ENCODE assay signal across 1 fruit fly cellular context in genomic region chr3R:22410537-22411360, dm6.
TF ChIP-seq lines count a peak whose summit lies in the region.

CG13850 (minus strand) TSS chr3R:22410915.
lqfR (plus strand) TSS chr3R:22411301.

TF ChIP-seq in whole organism, embryonic, 481 proteins besides CTCF, POLR2A, EP300 and RAD21 (continued from another document and continues in another):
- TF ChIP-seq stwl (tag; optimal IDR thresholded peaks at IDR 0.05; lab: Kevin White, UChicago), result peak; percentile 66
- peak; percentile 68 for TF ChIP-seq odd (GFP tag; optimal IDR thresholded peaks at IDR 0.05; lab: Kevin White, UChicago)
- no peak for TF ChIP-seq seq (GFP tag; IDR thresholded peaks at IDR 0.05; lab: Robert Waterston, UW)
- TF ChIP-seq CG15514 (GFP tag; optimal IDR thresholded peaks at IDR 0.05; lab: Kevin White, UChicago), result peak; percentile 73
- TF ChIP-seq Spps (tag; optimal IDR thresholded peaks at IDR 0.05; lab: Kevin White, UChicago), result no peak
- peak; percentile 67 for TF ChIP-seq HmgZ (tag; optimal IDR thresholded peaks at IDR 0.05; lab: Kevin White, UChicago)
- no peak for TF ChIP-seq CG11093 (GFP tag; IDR thresholded peaks at IDR 0.05; lab: Robert Waterston, UW)
- peak; percentile 66 for TF ChIP-seq CG34376 (GFP tag; optimal IDR thresholded peaks at IDR 0.05; lab: Kevin White, UChicago)
- TF ChIP-seq Side (GFP tag; optimal IDR thresholded peaks at IDR 0.05; lab: Kevin White, UChicago), result peak; percentile 66
- TF ChIP-seq NfI (GFP tag; optimal IDR thresholded peaks at IDR 0.05; lab: Kevin White, UChicago), result peak; percentile 75
- peak; percentile 77 for TF ChIP-seq CG9215 (GFP tag; IDR thresholded peaks at IDR 0.05; lab: Robert Waterston, UW)
- TF ChIP-seq hbn (GFP tag; IDR thresholded peaks at IDR 0.05; lab: Robert Waterston, UW; ENCODE audit: partially characterized antibody), result no peak
- TF ChIP-seq CG17568 (GFP tag; optimal IDR thresholded peaks at IDR 0.05; lab: Kevin White, UChicago), result no peak
- TF ChIP-seq CG15696 (tag; optimal IDR thresholded peaks at IDR 0.05; lab: Kevin White, UChicago), result peak; percentile 51
- TF ChIP-seq wek (GFP tag; optimal IDR thresholded peaks at IDR 0.05; lab: Kevin White, UChicago), result no peak
- TF ChIP-seq Bteb2 (GFP tag; optimal IDR thresholded peaks at IDR 0.05; lab: Kevin White, UChicago), result peak; percentile 84
- no peak for TF ChIP-seq gce (GFP tag; IDR thresholded peaks at IDR 0.05; lab: Robert Waterston, UW)
- peak in 1 of 2 experiments; percentile 38 for TF ChIP-seq bsh (GFP tag; optimal IDR thresholded peaks at IDR 0.05; lab: Kevin White, UChicago)
- peak; percentile 79 for TF ChIP-seq slbo (GFP tag; IDR thresholded peaks at IDR 0.05; lab: Robert Waterston, UW)
- TF ChIP-seq crc (GFP tag; optimal IDR thresholded peaks at IDR 0.05; lab: Kevin White, UChicago), result peak; percentile 56
- TF ChIP-seq Doc2 (GFP tag; IDR thresholded peaks at IDR 0.05; lab: Robert Waterston, UW), result no peak
- no peak for TF ChIP-seq CG8765 (GFP tag; IDR thresholded peaks at IDR 0.05; lab: Robert Waterston, UW)
- peak; percentile 54 for TF ChIP-seq emc (GFP tag; optimal IDR thresholded peaks at IDR 0.05; lab: Kevin White, UChicago)
- peak; percentile 65 for TF ChIP-seq CG16863 (GFP tag; optimal IDR thresholded peaks at IDR 0.05; lab: Kevin White, UChicago)
- peak; percentile 76 for TF ChIP-seq lab (GFP tag; optimal IDR thresholded peaks at IDR 0.05; lab: Kevin White, UChicago)
- TF ChIP-seq cad (GFP tag; optimal IDR thresholded peaks at IDR 0.05; lab: Kevin White, UChicago), result no peak
- TF ChIP-seq CG6254 (GFP tag; optimal IDR thresholded peaks at IDR 0.05; lab: Kevin White, UChicago), result no peak
- no peak for TF ChIP-seq Kr (GFP tag; optimal IDR thresholded peaks at IDR 0.05; lab: Kevin White, UChicago)
- TF ChIP-seq ab (GFP tag; optimal IDR thresholded peaks at IDR 0.05; lab: Kevin White, UChicago), result peak; percentile 28
- TF ChIP-seq CG10274 (GFP tag; optimal IDR thresholded peaks at IDR 0.05; lab: Kevin White, UChicago), result peak; percentile 54
- no peak for TF ChIP-seq nau (GFP tag; optimal IDR thresholded peaks at IDR 0.05; lab: Kevin White, UChicago)
- peak; percentile 63 for TF ChIP-seq CG13123 (GFP tag; optimal IDR thresholded peaks at IDR 0.05; lab: Kevin White, UChicago)
- no peak for TF ChIP-seq CG13287 (GFP tag; IDR thresholded peaks at IDR 0.05; lab: Robert Waterston, UW; ENCODE audit: partially characterized antibody)
- TF ChIP-seq gcm (GFP tag; optimal IDR thresholded peaks at IDR 0.05; lab: Kevin White, UChicago), result no peak
- no peak for TF ChIP-seq Atf6 (GFP tag; IDR thresholded peaks at IDR 0.05; lab: Robert Waterston, UW)
- no peak for TF ChIP-seq pita (GFP tag; optimal IDR thresholded peaks at IDR 0.05; lab: Kevin White, UChicago)
- TF ChIP-seq exex (tag; optimal IDR thresholded peaks at IDR 0.05; lab: Kevin White, UChicago), result no peak
- no peak for TF ChIP-seq Blimp-1 (GFP tag; optimal IDR thresholded peaks at IDR 0.05; lab: Kevin White, UChicago)
- TF ChIP-seq CG14050 (GFP tag; IDR thresholded peaks at IDR 0.05; lab: Robert Waterston, UW), result no peak
- TF ChIP-seq Dip2 (GFP tag; IDR thresholded peaks at IDR 0.05; lab: Robert Waterston, UW), result no peak
- no peak for TF ChIP-seq CG17328 (GFP tag; IDR thresholded peaks at IDR 0.05; lab: Robert Waterston, UW)
- peak; percentile 65 for TF ChIP-seq ewg (GFP tag; optimal IDR thresholded peaks at IDR 0.05; lab: Kevin White, UChicago)
- TF ChIP-seq CG3726 (GFP tag; IDR thresholded peaks at IDR 0.05; lab: Robert Waterston, UW), result no peak
- TF ChIP-seq CG2875 (GFP tag; optimal IDR thresholded peaks at IDR 0.05; lab: Kevin White, UChicago), result peak; percentile 28
- no peak for TF ChIP-seq dan (GFP tag; IDR thresholded peaks at IDR 0.05; lab: Robert Waterston, UW)
- peak; percentile 79 for TF ChIP-seq maf-S (GFP tag; optimal IDR thresholded peaks at IDR 0.05; lab: Kevin White, UChicago)
- TF ChIP-seq mld (GFP tag; IDR thresholded peaks at IDR 0.05; lab: Robert Waterston, UW; ENCODE audit: partially characterized antibody), result no peak
- peak; percentile 28 for TF ChIP-seq MESR4 (GFP tag; optimal IDR thresholded peaks at IDR 0.05; lab: Kevin White, UChicago)
- peak; percentile 64 for TF ChIP-seq CG1647 (GFP tag; optimal IDR thresholded peaks at IDR 0.05; lab: Kevin White, UChicago)
- 0 out of 3 replicates have a peak, but pooled peaks have one; percentile 38 for TF ChIP-seq CG2889 (GFP tag; IDR thresholded peaks at IDR 0.05; lab: Robert Waterston, UW)
- TF ChIP-seq Ets97D (GFP tag; optimal IDR thresholded peaks at IDR 0.05; lab: Kevin White, UChicago), result peak; percentile 70
- peak; percentile 87 for TF ChIP-seq CG9932 (GFP tag; IDR thresholded peaks at IDR 0.05; lab: Robert Waterston, UW)
- TF ChIP-seq CG4854 (GFP tag; optimal IDR thresholded peaks at IDR 0.05; lab: Kevin White, UChicago), result peak; percentile 79
- TF ChIP-seq inv (GFP tag; IDR thresholded peaks at IDR 0.05; lab: Robert Waterston, UW; ENCODE audit: partially characterized antibody), result no peak
- peak; percentile 71 for TF ChIP-seq Elba2 (GFP tag; optimal IDR thresholded peaks at IDR 0.05; lab: Kevin White, UChicago)
- TF ChIP-seq TFAM (GFP tag; optimal IDR thresholded peaks at IDR 0.05; lab: Kevin White, UChicago), result no peak
- peak; percentile 22 for TF ChIP-seq CG9797 (GFP tag; optimal IDR thresholded peaks at IDR 0.05; lab: Kevin White, UChicago)
- TF ChIP-seq CG8290 (GFP tag; optimal IDR thresholded peaks at IDR 0.05; lab: Kevin White, UChicago), result peak; percentile 81
- TF ChIP-seq CG8290 (tag; optimal IDR thresholded peaks at IDR 0.05; lab: Kevin White, UChicago), result peak in 1 of 2 experiments; percentile 69
- peak; percentile 59 for TF ChIP-seq kay (GFP tag; optimal IDR thresholded peaks at IDR 0.05; lab: Kevin White, UChicago)
- peak; percentile 60 for TF ChIP-seq CG12744 (GFP tag; optimal IDR thresholded peaks at IDR 0.05; lab: Kevin White, UChicago)
- peak; percentile 58 for TF ChIP-seq fd96Cb (tag; optimal IDR thresholded peaks at IDR 0.05; lab: Kevin White, UChicago)
- TF ChIP-seq klu (GFP tag; IDR thresholded peaks at IDR 0.05; lab: Robert Waterston, UW), result peak; percentile 72
- TF ChIP-seq sug (tag; optimal IDR thresholded peaks at IDR 0.05; lab: Kevin White, UChicago), result peak; percentile 77
- TF ChIP-seq CG5180 (GFP tag; optimal IDR thresholded peaks at IDR 0.05; lab: Kevin White, UChicago), result no peak
- 0 out of 3 replicates have a peak, but pooled peaks have one; percentile 39 for TF ChIP-seq ase (GFP tag; IDR thresholded peaks at IDR 0.05; lab: Robert Waterston, UW)
- TF ChIP-seq tna (GFP tag; IDR thresholded peaks at IDR 0.05; lab: Robert Waterston, UW; ENCODE audit: partially characterized antibody), result no peak
- peak; percentile 39 for TF ChIP-seq eyg (GFP tag; optimal IDR thresholded peaks at IDR 0.05; lab: Kevin White, UChicago)
- peak; percentile 71 for TF ChIP-seq YL-1 (GFP tag; optimal IDR thresholded peaks at IDR 0.05; lab: Kevin White, UChicago)
- peak; percentile 50 for TF ChIP-seq Sry-δ (GFP tag; optimal IDR thresholded peaks at IDR 0.05; lab: Kevin White, UChicago)
- TF ChIP-seq CG7963 (GFP tag; IDR thresholded peaks at IDR 0.05; lab: Robert Waterston, UW; ENCODE audit: partially characterized antibody), result no peak
- no peak; the same call in 1 of the 3 replicates for TF ChIP-seq Aef1 (GFP tag; IDR thresholded peaks at IDR 0.05; lab: Robert Waterston, UW)
- peak; percentile 81 for TF ChIP-seq CG9609 (GFP tag; optimal IDR thresholded peaks at IDR 0.05; lab: Kevin White, UChicago)
- TF ChIP-seq aop (GFP tag; IDR thresholded peaks at IDR 0.05; lab: Robert Waterston, UW), result no peak
- peak; percentile 77 for TF ChIP-seq CG12942 (GFP tag; optimal IDR thresholded peaks at IDR 0.05; lab: Kevin White, UChicago)
- TF ChIP-seq psq (GFP tag; optimal IDR thresholded peaks at IDR 0.05; lab: Kevin White, UChicago), result peak; percentile 8
- TF ChIP-seq CG34224 (GFP tag; IDR thresholded peaks at IDR 0.05; lab: Robert Waterston, UW; ENCODE audit: partially characterized antibody), result no peak; the same call in 2 of the 3 replicates
- peak; percentile 29 for TF ChIP-seq CG1792 (GFP tag; optimal IDR thresholded peaks at IDR 0.05; lab: Kevin White, UChicago)
- no peak for TF ChIP-seq Hr78 (GFP tag; optimal IDR thresholded peaks at IDR 0.05; lab: Kevin White, UChicago)
- peak; percentile 75 for TF ChIP-seq grau (tag; optimal IDR thresholded peaks at IDR 0.05; lab: Kevin White, UChicago)
- peak; percentile 76 for TF ChIP-seq Chrac-16 (GFP tag; optimal IDR thresholded peaks at IDR 0.05; lab: Kevin White, UChicago)
- TF ChIP-seq CG8478 (optimal IDR thresholded peaks at IDR 0.05; lab: Kevin White, UChicago), result no peak
- TF ChIP-seq Eip74EF (GFP tag; optimal IDR thresholded peaks at IDR 0.05; lab: Kevin White, UChicago), result no peak
- TF ChIP-seq GATAe (GFP tag; conservative IDR thresholded peaks at IDR 0.05; lab: Robert Waterston, UW), result no peak
- TF ChIP-seq br (optimal IDR thresholded peaks at IDR 0.05; lab: Kevin White, UChicago), result no peak
- TF ChIP-seq run (tag; optimal IDR thresholded peaks at IDR 0.05; lab: Kevin White, UChicago), result no peak
- no peak for TF ChIP-seq knrl (GFP tag; IDR thresholded peaks at IDR 0.05; lab: Robert Waterston, UW; ENCODE audit: partially characterized antibody)
- TF ChIP-seq wdn (GFP tag; IDR thresholded peaks at IDR 0.05; lab: Robert Waterston, UW), result no peak; the same call in 1 of the 2 replicates
- peak; percentile 72 for TF ChIP-seq Dad (GFP tag; optimal IDR thresholded peaks at IDR 0.05; lab: Kevin White, UChicago)
- peak; percentile 81 for TF ChIP-seq CG7556 (GFP tag; optimal IDR thresholded peaks at IDR 0.05; lab: Kevin White, UChicago)
- TF ChIP-seq CG6765 (GFP tag; optimal IDR thresholded peaks at IDR 0.05; lab: Kevin White, UChicago), result peak; percentile 57
- no peak for TF ChIP-seq oc (tag; optimal IDR thresholded peaks at IDR 0.05; lab: Kevin White, UChicago)
- peak; percentile 41; the same call in 1 of the 2 replicates for TF ChIP-seq CG31224 (GFP tag; IDR thresholded peaks at IDR 0.05; lab: Robert Waterston, UW)
- peak; percentile 66; the same call in 1 of the 2 replicates for TF ChIP-seq CG4404 (GFP tag; IDR thresholded peaks at IDR 0.05; lab: Robert Waterston, UW)
- peak; percentile 49 for TF ChIP-seq CG15601 (tag; optimal IDR thresholded peaks at IDR 0.05; lab: Kevin White, UChicago)
- peak; percentile 53 for TF ChIP-seq CG18599 (GFP tag; optimal IDR thresholded peaks at IDR 0.05; lab: Kevin White, UChicago)
- peak; percentile 84 for TF ChIP-seq Hr3 (GFP tag; optimal IDR thresholded peaks at IDR 0.05; lab: Kevin White, UChicago)
- peak; percentile 64 for TF ChIP-seq CHES-1-like (GFP tag; optimal IDR thresholded peaks at IDR 0.05; lab: Kevin White, UChicago)
- peak; percentile 58 for TF ChIP-seq CG1233 (GFP tag; optimal IDR thresholded peaks at IDR 0.05; lab: Kevin White, UChicago)
- peak; percentile 84 for TF ChIP-seq CG7786 (GFP tag; optimal IDR thresholded peaks at IDR 0.05; lab: Kevin White, UChicago)
- TF ChIP-seq CG3838 (GFP tag; optimal IDR thresholded peaks at IDR 0.05; lab: Kevin White, UChicago), result peak; percentile 21
- TF ChIP-seq gsb-n (tag; optimal IDR thresholded peaks at IDR 0.05; lab: Kevin White, UChicago), result no peak
- no peak for TF ChIP-seq PHDP (tag; optimal IDR thresholded peaks at IDR 0.05; lab: Kevin White, UChicago)
- peak; percentile 91 for TF ChIP-seq CG17361 (GFP tag; IDR thresholded peaks at IDR 0.05; lab: Robert Waterston, UW)
- TF ChIP-seq Hr39 (optimal IDR thresholded peaks at IDR 0.05; lab: Kevin White, UChicago), result peak; percentile 25
- no peak for TF ChIP-seq Ravus (GFP tag; IDR thresholded peaks at IDR 0.05; lab: Robert Waterston, UW)
- TF ChIP-seq Hey (tag; optimal IDR thresholded peaks at IDR 0.05; lab: Kevin White, UChicago), result no peak
- TF ChIP-seq repo (GFP tag; optimal IDR thresholded peaks at IDR 0.05; lab: Kevin White, UChicago), result peak; percentile 70
- TF ChIP-seq CG14014 (GFP tag; IDR thresholded peaks at IDR 0.05; lab: Robert Waterston, UW), result no peak
- no peak for TF ChIP-seq CG12071 (GFP tag; optimal IDR thresholded peaks at IDR 0.05; lab: Kevin White, UChicago)
- peak in 1 of 2 experiments; percentile 30 for TF ChIP-seq tll (GFP tag; optimal IDR thresholded peaks at IDR 0.05; lab: Kevin White, UChicago)
- TF ChIP-seq CG32532 (GFP tag; IDR thresholded peaks at IDR 0.05; lab: Robert Waterston, UW), result peak; percentile 41; the same call in 1 of the 2 replicates
- peak; percentile 76 for TF ChIP-seq fu2 (GFP tag; optimal IDR thresholded peaks at IDR 0.05; lab: Kevin White, UChicago)
- TF ChIP-seq CG9727 (GFP tag; optimal IDR thresholded peaks at IDR 0.05; lab: Kevin White, UChicago), result peak; percentile 77
- TF ChIP-seq kah (GFP tag; optimal IDR thresholded peaks at IDR 0.05; lab: Kevin White, UChicago), result no peak
- TF ChIP-seq Pdp1 (GFP tag; optimal IDR thresholded peaks at IDR 0.05; lab: Kevin White, UChicago), result peak; percentile 80 to 90
- TF ChIP-seq salm (tag; optimal IDR thresholded peaks at IDR 0.05; lab: Kevin White, UChicago), result peak; percentile 2
- no peak for TF ChIP-seq Neu2 (GFP tag; optimal IDR thresholded peaks at IDR 0.05; lab: Kevin White, UChicago; ENCODE audit: borderline replicate concordance)
- peak; percentile 82 for TF ChIP-seq sob (GFP tag; IDR thresholded peaks at IDR 0.05; lab: Robert Waterston, UW)
- peak; percentile 84 for TF ChIP-seq CG4424 (GFP tag; optimal IDR thresholded peaks at IDR 0.05; lab: Kevin White, UChicago)
- peak; percentile 43; the same call in 1 of the 2 replicates for TF ChIP-seq CG14441 (GFP tag; IDR thresholded peaks at IDR 0.05; lab: Robert Waterston, UW)
- no peak for TF ChIP-seq disco-r (GFP tag; optimal IDR thresholded peaks at IDR 0.05; lab: Kevin White, UChicago)
- peak; percentile 82 for TF ChIP-seq Sox100B (GFP tag; optimal IDR thresholded peaks at IDR 0.05; lab: Kevin White, UChicago)
- TF ChIP-seq Trl (optimal IDR thresholded peaks at IDR 0.05; lab: Kevin White, UChicago), result no peak
- TF ChIP-seq Trl (GFP tag; optimal IDR thresholded peaks at IDR 0.05; lab: Kevin White, UChicago), result peak; percentile 83
- no peak for TF ChIP-seq Adf1 (GFP tag; IDR thresholded peaks at IDR 0.05; lab: Robert Waterston, UW)
- no peak for TF ChIP-seq CG10959 (GFP tag; IDR thresholded peaks at IDR 0.05; lab: Robert Waterston, UW)
- no peak for TF ChIP-seq sna (GFP tag; IDR thresholded peaks at IDR 0.05; lab: Robert Waterston, UW; ENCODE audit: partially characterized antibody)
- no peak for TF ChIP-seq cg (GFP tag; optimal IDR thresholded peaks at IDR 0.05; lab: Kevin White, UChicago)
- TF ChIP-seq sim (GFP tag; IDR thresholded peaks at IDR 0.05; lab: Robert Waterston, UW), result no peak
- peak; percentile 57; the same call in 2 of the 3 replicates for TF ChIP-seq tgo (GFP tag; IDR thresholded peaks at IDR 0.05; lab: Robert Waterston, UW)
- TF ChIP-seq ash1 (GFP tag; optimal IDR thresholded peaks at IDR 0.05; lab: Kevin White, UChicago), result no peak
